Worm (Caenorhabditis elegans) whole organism, L3 larva: ENCODE data around the gene B0024.11.
A peak's percentile ranks its signal among the peaks of the same experiment; 100 is the strongest.

Experiments used
- R02D3.7 ChIP-seq: fragments of 150-350 bp; optimal IDR thresholded peaks from 2 replicates; lab custom pipeline; 2014; ENCODE audit warnings: missing biosample characterization, missing genetic modification characterization
- ama-1 ChIP-seq: fragments of 150-350 bp; optimal IDR thresholded peaks from 2 replicates; lab custom pipeline; 2018
- ceh-28 ChIP-seq: fragments of 150-350 bp; optimal IDR thresholded peaks from 2 replicates; lab custom pipeline; 2014; ENCODE audit warnings: missing biosample characterization, missing genetic modification reagents, missing genetic modification characterization
- daf-12 ChIP-seq: fragments of 150-350 bp; optimal IDR thresholded peaks from 2 replicates; lab custom pipeline; 2014; ENCODE audit warnings: missing biosample characterization, missing genetic modification reagents, missing genetic modification characterization
- egl-5 ChIP-seq: fragments of 150-350 bp; optimal IDR thresholded peaks from 2 replicates; lab custom pipeline; 2017; ENCODE audit warnings: missing biosample characterization, missing genetic modification reagents, missing genetic modification characterization, inconsistent platforms
- elt-1 ChIP-seq: fragments of 150-350 bp; optimal IDR thresholded peaks from 2 replicates; lab custom pipeline; 2014; ENCODE audit warnings: missing biosample characterization, missing genetic modification characterization
- elt-2 ChIP-seq: sonication (generic microtip); optimal IDR thresholded peaks from 2 replicates; lab custom pipeline; 2016; ENCODE audit warnings: missing genetic modification reagents, mild to moderate bottlenecking, missing genetic modification characterization, missing compliant biosample characterization
- eor-1 ChIP-seq, 2 experiments: fragments of 150-350 bp; optimal IDR thresholded peaks; 2 replicates each; lab custom pipeline; 2014 to 2018; ENCODE audit warnings: missing biosample characterization in 2 of 2, missing genetic modification characterization in 2 of 2
- fkh-10 ChIP-seq: sonication (generic microtip); optimal IDR thresholded peaks from 2 replicates; lab custom pipeline; 2017; ENCODE audit warnings: missing biosample characterization, missing genetic modification reagents, missing genetic modification characterization
- fkh-2 ChIP-seq: fragments of 150-350 bp; optimal IDR thresholded peaks from 2 replicates; lab custom pipeline; 2014; ENCODE audit warnings: missing biosample characterization, missing genetic modification reagents, missing genetic modification characterization
- hmg-11 ChIP-seq: sonication (generic microtip); optimal IDR thresholded peaks from 2 replicates; lab custom pipeline; 2016; ENCODE audit warnings: missing genetic modification characterization, missing compliant biosample characterization
- jun-1 ChIP-seq: fragments of 150-350 bp; optimal IDR thresholded peaks from 2 replicates; lab custom pipeline; 2014; ENCODE audit warnings: missing biosample characterization, missing genetic modification reagents, missing genetic modification characterization
- lin-15B ChIP-seq: fragments of 150-350 bp; optimal IDR thresholded peaks from 2 replicates; lab custom pipeline; 2014; ENCODE audit warnings: missing biosample characterization, missing genetic modification characterization
- lin-39 ChIP-seq: fragments of 150-350 bp; optimal IDR thresholded peaks from 2 replicates; lab custom pipeline; 2018; ENCODE audit warnings: missing biosample characterization, missing genetic modification reagents, missing genetic modification characterization
- lsy-12 ChIP-seq: sonication (generic microtip); optimal IDR thresholded peaks from 2 replicates; lab custom pipeline; 2016; ENCODE audit warnings: mild to moderate bottlenecking, missing genetic modification characterization, missing compliant biosample characterization
- mdl-1 ChIP-seq: fragments of 150-350 bp; optimal IDR thresholded peaks from 2 replicates; lab custom pipeline; 2014; ENCODE audit warnings: missing biosample characterization, missing genetic modification characterization
- nfya-1 ChIP-seq: sonication (generic microtip); optimal IDR thresholded peaks from 2 replicates; lab custom pipeline; 2017; ENCODE audit warnings: missing genetic modification characterization, mild to moderate bottlenecking, missing compliant biosample characterization, antibody characterized with exemption, moderate library complexity; ENCODE audit not compliant: insufficient read depth
- nhr-11 ChIP-seq: fragments of 150-350 bp; optimal IDR thresholded peaks from 2 replicates; lab custom pipeline; 2014; ENCODE audit warnings: missing biosample characterization, missing genetic modification characterization
- nhr-23 ChIP-seq: fragments of 150-350 bp; optimal IDR thresholded peaks from 2 replicates; lab custom pipeline; 2014; ENCODE audit warnings: missing biosample characterization, missing genetic modification reagents, missing genetic modification characterization
- nhr-25 ChIP-seq: sonication (generic microtip); optimal IDR thresholded peaks from 2 replicates; lab custom pipeline; 2017; ENCODE audit warnings: missing biosample characterization, missing genetic modification characterization
- nhr-28 ChIP-seq: fragments of 150-350 bp; optimal IDR thresholded peaks from 2 replicates; lab custom pipeline; 2014; ENCODE audit warnings: missing biosample characterization, missing genetic modification characterization
- nhr-43 ChIP-seq: sonication (generic microtip); optimal IDR thresholded peaks from 2 replicates; lab custom pipeline; 2016; ENCODE audit warnings: mild to moderate bottlenecking, missing genetic modification characterization, missing compliant biosample characterization; ENCODE audit not compliant: poor library complexity, severe bottlenecking
- pha-4 ChIP-seq: fragments of 150-350 bp; optimal IDR thresholded peaks from 2 replicates; lab custom pipeline; 2014; ENCODE audit warnings: missing biosample characterization, missing genetic modification reagents, missing genetic modification characterization
- pqm-1 ChIP-seq: fragments of 150-350 bp; optimal IDR thresholded peaks from 2 replicates; lab custom pipeline; 2017; ENCODE audit warnings: missing biosample characterization, missing genetic modification characterization, inconsistent platforms
- sea-2 ChIP-seq: fragments of 150-350 bp; sonication (generic microtip); optimal IDR thresholded peaks from 4 replicates; lab custom pipeline; 2014; ENCODE audit warnings: missing biosample characterization, missing genetic modification reagents, missing genetic modification characterization
- skn-1 ChIP-seq: fragments of 150-350 bp; optimal IDR thresholded peaks from 2 replicates; lab custom pipeline; 2014; ENCODE audit warnings: missing biosample characterization, missing genetic modification characterization
- snpc-4 ChIP-seq: fragments of 150-350 bp; optimal IDR thresholded peaks from 2 replicates; lab custom pipeline; 2014; ENCODE audit warnings: missing biosample characterization, missing genetic modification characterization
- tbx-2 ChIP-seq: sonication (generic microtip); optimal IDR thresholded peaks from 2 replicates; lab custom pipeline; 2016; ENCODE audit warnings: mild to moderate bottlenecking, missing genetic modification characterization, missing compliant biosample characterization
- zag-1 ChIP-seq: fragments of 150-350 bp; optimal IDR thresholded peaks from 2 replicates; lab custom pipeline; 2014; ENCODE audit warnings: missing biosample characterization, missing genetic modification characterization
- ztf-4 ChIP-seq: fragments of 150-350 bp; optimal IDR thresholded peaks from 2 replicates; lab custom pipeline; 2014; ENCODE audit warnings: missing biosample characterization, missing genetic modification characterization

The B0024.11 gene

DNA sequence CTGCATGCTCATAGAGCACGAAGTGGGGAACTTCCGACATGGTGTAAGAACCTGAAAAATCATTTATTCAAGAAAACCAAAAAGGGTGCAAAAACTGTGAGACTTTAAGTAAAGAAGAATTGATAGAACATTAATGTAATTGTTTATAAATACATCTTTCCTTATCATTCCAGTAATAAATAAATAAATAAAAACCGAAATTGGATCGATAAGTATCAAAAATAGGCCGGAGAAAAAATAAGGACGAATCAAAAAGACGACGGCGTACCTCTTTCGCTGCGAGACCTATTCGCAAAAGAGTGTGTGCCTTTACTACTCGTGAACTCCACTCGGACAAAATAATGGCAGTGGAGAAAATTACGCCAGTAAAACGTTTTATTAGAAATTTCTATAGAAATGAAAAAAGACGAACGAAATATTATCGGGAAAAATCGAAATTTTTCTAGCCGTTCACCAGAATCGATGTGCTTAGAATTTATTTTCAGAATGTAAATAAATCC is 33.6 kb upstream of the B0024.11 start, which contains the start of gene nol-56:
Gene nol-56, minus strand, starts transcription at position 51 of the 500 bp plus-strand sequence.
- TF ChIP-seq ceh-28 (tag; lab: Kevin White, UChicago) (peak; percentile 61), nhr-43 (tag; lab: Kevin White, UChicago) (peak; percentile 77), nfya-1 (tag; lab: Kevin White, UChicago) (peak; percentile 90), snpc-4 (peak; percentile 80), fkh-10 (peak; percentile 43), skn-1 (peak; percentile 14), egl-5 (peak; percentile 81), ama-1 (peak; percentile 37), daf-12 (tag; lab: Kevin White, UChicago) (no peak), hmg-11 (tag; lab: Kevin White, UChicago) (peak; percentile 80), jun-1 (tag; lab: Kevin White, UChicago) (peak; percentile 16), R02D3.7 (tag; lab: Kevin White, UChicago) (peak; percentile 4), nhr-23 (tag; lab: Kevin White, UChicago) (peak; percentile 93), elt-1 (no peak), mdl-1 (no peak), lsy-12 (tag; lab: Kevin White, UChicago) (peak; percentile 66), eor-1 (tag; optimal IDR thresholded peaks at IDR 0.05; lab: Kevin White, UChicago) (no peak), lin-15B (tag; lab: Kevin White, UChicago) (peak; percentile 93), lin-39 (tag; lab: Kevin White, UChicago) (peak; percentile 86), nhr-25 (tag; lab: Kevin White, UChicago) (peak; percentile 70), nhr-11 (tag; lab: Kevin White, UChicago) (no peak), pha-4 (tag; lab: Kevin White, UChicago) (peak; percentile 93), fkh-2 (tag; lab: Kevin White, UChicago) (no peak), pqm-1 (peak; percentile 34), ztf-4 (tag; lab: Kevin White, UChicago) (peak; percentile 5), tbx-2 (no peak), elt-2 (tag; lab: Kevin White, UChicago) (peak; percentile 58)

ce11 chrV:10350054-10350453 is 30.7 kb upstream of the B0024.11 start, which contains the start of gene K07C5.9:
Gene K07C5.9 (minus strand): TSS chrV:10350154.
- no peak for TF ChIP-seq daf-12 (tag; lab: Kevin White, UChicago)
- no peak for TF ChIP-seq zag-1 (tag; lab: Kevin White, UChicago)
- no peak for TF ChIP-seq egl-5
- TF ChIP-seq pha-4 (tag; lab: Kevin White, UChicago), result no peak
- no peak for TF ChIP-seq R02D3.7 (tag; lab: Kevin White, UChicago)
- TF ChIP-seq nhr-11 (tag; lab: Kevin White, UChicago), result no peak
- TF ChIP-seq, all 47 proteins: peak for 0

- TF ChIP-seq fkh-10, result no peak
- no peak for TF ChIP-seq sea-2 (GFP tag; lab: Kevin White, UChicago)
- TF ChIP-seq nhr-28 (tag; lab: Kevin White, UChicago), result no peak
- no peak for TF ChIP-seq eor-1 (tag; optimal IDR thresholded peaks at IDR 0.05; lab: Kevin White, UChicago)
- TF ChIP-seq elt-1, result no peak
- TF ChIP-seq lin-39 (tag; lab: Kevin White, UChicago), result no peak
These were observed 23.6 kb upstream of the B0024.11 start, which contains the start of gene K07C5.3 for ce11 chrV:10342904-10343303. Gene K07C5.3 (plus strand): TSS chrV:10343032.

DNA sequence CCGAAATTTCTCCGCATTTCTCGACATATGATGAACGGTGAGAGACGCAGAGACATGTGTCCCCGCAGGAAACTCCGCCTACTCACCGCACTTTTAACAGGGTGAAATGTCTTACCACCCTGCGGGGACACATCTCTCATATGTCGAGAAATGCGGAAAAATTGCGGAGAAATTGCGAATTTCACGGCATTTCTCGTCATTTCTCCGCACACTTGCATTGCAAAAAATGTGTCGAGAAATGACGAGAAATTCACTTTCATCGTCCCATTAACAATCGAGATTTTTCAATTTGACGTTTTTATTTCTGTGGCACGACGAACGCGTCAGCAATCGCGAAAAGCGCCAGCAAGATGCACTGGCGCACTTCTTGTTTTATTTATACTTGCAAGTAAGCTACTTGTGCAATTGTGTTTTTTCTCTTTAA is 22.6 kb upstream of the B0024.11 start, which contains the start of gene K07C5.13:
Gene K07C5.13, plus strand, starts transcription at position 151 of the 424 bp plus-strand sequence.
- TF ChIP-seq nhr-23 (tag; lab: Kevin White, UChicago) (peak; percentile 9), elt-2 (tag; lab: Kevin White, UChicago) (peak; percentile 42), skn-1 (peak; percentile 6), R02D3.7 (tag; lab: Kevin White, UChicago) (peak; percentile 25), hmg-11 (tag; lab: Kevin White, UChicago) (peak; percentile 2), lsy-12 (tag; lab: Kevin White, UChicago) (peak; percentile 69), snpc-4 (peak; percentile 23), pha-4 (tag; lab: Kevin White, UChicago) (peak; percentile 53), tbx-2 (peak; percentile 51), nhr-43 (tag; lab: Kevin White, UChicago) (peak; percentile 46), lin-15B (tag; lab: Kevin White, UChicago) (peak; percentile 75), nfya-1 (tag; lab: Kevin White, UChicago) (peak; percentile 26)

DNA sequence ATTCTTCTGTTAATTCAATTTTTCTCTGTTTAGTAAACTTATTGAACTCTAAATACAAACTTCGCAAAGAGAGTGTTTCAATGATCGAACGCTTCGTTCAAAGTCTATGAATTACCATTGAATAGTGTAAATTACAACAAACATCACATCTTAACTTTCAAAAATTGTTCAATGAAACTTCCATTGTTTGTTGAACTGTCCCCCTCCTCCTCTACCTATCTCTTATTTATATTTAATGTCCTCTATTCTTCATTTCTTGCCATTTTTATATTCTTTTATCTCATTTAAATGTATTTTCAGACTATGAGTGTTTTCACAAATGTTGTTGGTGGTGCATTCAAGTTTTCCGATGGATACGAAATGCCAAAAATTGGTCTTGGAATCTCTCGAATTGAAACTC is 19.9 kb upstream of the B0024.11 start, which contains the start of gene K07C5.2:
Gene K07C5.2, plus strand, starts transcription at position 301 of the 400 bp plus-strand sequence.
- TF ChIP-seq tbx-2 (no peak), pqm-1 (peak; percentile 4)
